Worm (Caenorhabditis elegans) whole organism, L3 larva: ENCODE measurements around the gene ceh-88.

Source experiments
- ceh-28 ChIP-seq: fragments of 150-350 bp; optimal IDR thresholded peaks from 2 replicates; lab custom pipeline; 2014; ENCODE audit warnings: missing biosample characterization, missing genetic modification reagents, missing genetic modification characterization
- ceh-9 ChIP-seq: sonication (generic microtip); optimal IDR thresholded peaks from 2 replicates; lab custom pipeline; 2018; ENCODE audit warnings: missing biosample characterization, missing genetic modification characterization
- fkh-2 ChIP-seq: fragments of 150-350 bp; optimal IDR thresholded peaks from 2 replicates; lab custom pipeline; 2014; ENCODE audit warnings: missing biosample characterization, missing genetic modification reagents, missing genetic modification characterization
- fos-1 ChIP-seq: fragments of 150-350 bp; optimal IDR thresholded peaks from 2 replicates; lab custom pipeline; 2014; ENCODE audit warnings: missing biosample characterization, missing genetic modification characterization
- jun-1 ChIP-seq: fragments of 150-350 bp; optimal IDR thresholded peaks from 2 replicates; lab custom pipeline; 2014; ENCODE audit warnings: missing biosample characterization, missing genetic modification reagents, missing genetic modification characterization
- mdl-1 ChIP-seq: fragments of 150-350 bp; optimal IDR thresholded peaks from 2 replicates; lab custom pipeline; 2014; ENCODE audit warnings: missing biosample characterization, missing genetic modification characterization
- nhr-11 ChIP-seq: fragments of 150-350 bp; optimal IDR thresholded peaks from 2 replicates; lab custom pipeline; 2014; ENCODE audit warnings: missing biosample characterization, missing genetic modification characterization
- nhr-12 ChIP-seq: fragments of 150-350 bp; optimal IDR thresholded peaks from 2 replicates; lab custom pipeline; 2014; ENCODE audit warnings: missing biosample characterization, missing genetic modification characterization
- sea-2 ChIP-seq: fragments of 150-350 bp; sonication (generic microtip); optimal IDR thresholded peaks from 4 replicates; lab custom pipeline; 2014; ENCODE audit warnings: missing biosample characterization, missing genetic modification reagents, missing genetic modification characterization

Gene ceh-88

ce11 chrIV:17382029-17382428 is 53.0 kb downstream of the ceh-88 start, which contains the start of gene C30H6.8:
Gene C30H6.8, plus strand, starts transcription at chrIV:17382329.
- TF ChIP-seq fkh-2 (no peak), sea-2 (no peak), fos-1 (tag; lab: Kevin White, UChicago) (no peak), nhr-12 (tag; lab: Kevin White, UChicago) (no peak), ceh-28 (tag; lab: Kevin White, UChicago) (no peak), ceh-9 (tag; lab: Kevin White, UChicago) (no peak), nhr-11 (tag; lab: Kevin White, UChicago) (no peak), jun-1 (tag; lab: Kevin White, UChicago) (no peak), mdl-1 (tag; lab: Kevin White, UChicago) (no peak)
